Fruit fly (Drosophila melanogaster) S2 (cell line): ENCODE measurements around the gene CG32104.

Experiments
- CG8478 ChIP-seq: fragments of >200 bp; optimal IDR thresholded peaks from 2 replicates; lab custom pipeline; 2018
- CTCF ChIP-seq, 2 experiments: fragments of >200 bp; optimal IDR thresholded peaks; 2 replicates each; lab custom pipeline; 2018

Gene CG32104

DNA sequence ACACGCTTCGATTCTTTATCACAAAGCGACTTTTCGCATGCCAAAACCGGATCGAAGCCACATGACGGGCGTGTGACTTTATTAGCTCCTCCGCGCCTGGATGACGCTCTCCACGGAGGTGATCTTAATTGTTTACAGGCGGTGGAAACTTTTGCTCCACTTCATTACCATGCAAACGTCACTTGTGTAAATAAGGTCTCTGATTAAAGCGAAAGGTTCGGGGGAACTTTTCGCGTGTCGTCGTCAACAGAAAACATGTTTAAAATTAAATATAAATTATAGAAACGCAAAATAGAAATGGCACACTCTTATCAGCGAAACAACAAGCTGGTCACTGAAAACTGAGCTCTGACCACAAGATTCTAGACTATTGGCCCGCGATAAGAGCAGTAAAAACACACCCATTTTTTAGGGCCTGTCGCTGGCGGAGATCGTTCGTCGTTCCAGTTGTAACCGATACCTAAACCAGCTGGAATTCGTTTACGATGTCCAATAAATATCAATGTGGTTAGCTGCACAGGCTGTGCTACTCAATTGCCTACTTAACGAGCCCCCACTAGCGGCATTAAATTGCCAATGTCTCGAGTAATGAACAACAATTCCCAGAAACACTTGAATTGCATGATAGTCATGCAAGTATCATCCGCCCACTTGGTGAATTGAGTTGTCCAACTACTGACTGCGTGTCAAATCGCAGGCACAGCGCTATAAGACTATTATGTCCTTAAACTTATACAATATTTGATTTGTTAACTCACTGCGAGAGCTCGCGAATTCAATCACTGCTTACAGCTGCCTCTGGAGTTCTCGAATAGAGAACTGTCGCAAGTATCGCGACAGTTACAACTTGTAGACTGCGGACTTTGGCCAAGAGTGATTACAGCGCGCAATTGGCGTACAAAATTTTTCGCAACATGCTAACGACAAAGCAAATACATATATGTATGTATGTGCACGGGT, 10.5 kb upstream of the CG32104 start:
- TF ChIP-seq CTCF (optimal IDR thresholded peaks at IDR 0.05; lab: Kevin White, UChicago): no peak
- no peak for TF ChIP-seq CG8478 (lab: Kevin White, UChicago)

DNA sequence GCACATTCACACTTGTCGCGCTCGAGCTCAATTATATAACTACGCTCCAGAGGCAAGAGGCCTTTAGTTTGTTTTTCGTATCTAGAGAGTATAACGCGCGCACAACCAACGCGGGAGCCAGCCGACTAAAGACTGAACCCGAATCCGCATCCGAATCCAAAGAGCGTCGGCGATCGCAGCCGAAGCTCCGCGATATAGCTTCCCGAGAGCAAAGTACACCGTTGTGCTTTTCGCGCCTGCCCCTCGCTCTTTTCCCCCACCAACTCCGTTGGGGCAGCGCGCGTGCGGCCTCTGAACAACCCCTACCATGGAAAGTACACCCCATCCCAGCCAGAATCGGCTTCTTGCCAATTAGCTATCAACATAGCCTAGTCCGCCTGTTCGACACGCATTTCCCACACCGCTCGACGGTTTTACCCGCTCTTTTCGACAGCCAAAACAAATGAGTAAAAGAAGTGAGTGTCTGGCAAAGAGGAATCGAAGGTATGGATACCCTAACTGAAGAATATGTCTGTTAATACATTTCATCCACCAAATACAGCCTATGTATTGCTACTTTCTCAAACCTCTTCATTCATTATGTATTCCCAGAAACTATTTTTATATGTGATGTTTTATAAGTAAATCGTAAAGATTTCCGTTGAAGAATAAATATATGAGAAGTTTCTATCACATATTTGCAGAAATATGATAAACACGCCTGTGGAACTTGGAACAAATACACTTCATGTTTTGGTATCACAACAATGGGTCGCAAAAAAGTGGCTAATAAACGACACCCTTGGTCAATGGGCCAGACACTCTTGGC, 9.6 kb upstream of the CG32104 start:
- TF ChIP-seq CTCF (optimal IDR thresholded peaks at IDR 0.05; lab: Kevin White, UChicago) (no peak), CG8478 (lab: Kevin White, UChicago) (no peak)

DNA sequence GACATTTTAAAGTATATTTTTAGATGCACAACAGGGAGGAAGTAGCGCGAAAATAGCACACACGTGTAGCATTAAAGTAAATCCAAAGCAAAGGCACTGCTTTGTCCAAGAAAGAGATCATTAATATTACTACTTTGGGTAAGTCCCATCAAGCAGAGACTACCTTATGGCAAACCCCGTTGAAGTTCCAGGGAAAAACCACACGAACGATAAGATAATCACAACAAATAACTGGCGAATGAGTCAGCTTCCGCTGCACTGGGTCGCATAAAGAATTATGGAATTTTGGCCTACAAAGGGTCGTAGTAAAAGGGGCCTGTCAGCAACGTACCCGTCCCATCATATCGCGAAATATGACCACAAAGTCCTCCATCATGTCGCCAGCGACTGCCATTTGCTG, 8.7 kb upstream of the CG32104 start:
- no peak for TF ChIP-seq CTCF (optimal IDR thresholded peaks at IDR 0.05; lab: Kevin White, UChicago)
- no peak for TF ChIP-seq CG8478 (lab: Kevin White, UChicago)

DNA sequence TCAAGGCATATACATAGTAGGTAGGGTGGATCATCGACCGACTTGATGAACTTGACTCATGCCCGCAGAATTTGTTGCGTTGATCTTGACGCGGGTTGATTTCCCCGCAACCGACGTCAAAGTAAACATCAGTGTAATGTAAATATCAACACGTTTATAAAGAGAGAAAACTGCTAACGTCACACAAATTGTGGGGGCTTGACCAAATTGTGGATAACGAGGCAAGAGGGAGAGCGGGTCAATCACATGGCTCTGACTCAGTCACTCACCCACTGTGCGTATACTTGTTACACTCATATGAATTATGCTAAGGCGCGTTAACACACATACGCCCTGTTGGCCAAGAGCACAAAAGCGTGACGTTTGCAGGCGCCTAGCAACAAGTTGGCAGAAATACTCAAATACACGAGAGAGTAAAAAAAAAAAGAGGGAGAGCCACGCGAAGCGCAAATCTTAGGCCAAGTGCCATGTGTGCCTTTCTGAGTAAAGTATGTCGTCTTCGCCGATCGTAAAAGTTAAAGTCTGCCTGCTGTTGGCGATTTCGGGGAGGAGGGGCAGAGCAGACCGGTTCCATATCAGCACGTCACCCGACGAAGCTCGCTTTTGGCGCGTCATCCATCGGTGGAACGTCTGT, 8.0 kb upstream of the CG32104 start:
- TF ChIP-seq CG8478 (lab: Kevin White, UChicago): no peak
- no peak for TF ChIP-seq CTCF (optimal IDR thresholded peaks at IDR 0.05; lab: Kevin White, UChicago)

DNA sequence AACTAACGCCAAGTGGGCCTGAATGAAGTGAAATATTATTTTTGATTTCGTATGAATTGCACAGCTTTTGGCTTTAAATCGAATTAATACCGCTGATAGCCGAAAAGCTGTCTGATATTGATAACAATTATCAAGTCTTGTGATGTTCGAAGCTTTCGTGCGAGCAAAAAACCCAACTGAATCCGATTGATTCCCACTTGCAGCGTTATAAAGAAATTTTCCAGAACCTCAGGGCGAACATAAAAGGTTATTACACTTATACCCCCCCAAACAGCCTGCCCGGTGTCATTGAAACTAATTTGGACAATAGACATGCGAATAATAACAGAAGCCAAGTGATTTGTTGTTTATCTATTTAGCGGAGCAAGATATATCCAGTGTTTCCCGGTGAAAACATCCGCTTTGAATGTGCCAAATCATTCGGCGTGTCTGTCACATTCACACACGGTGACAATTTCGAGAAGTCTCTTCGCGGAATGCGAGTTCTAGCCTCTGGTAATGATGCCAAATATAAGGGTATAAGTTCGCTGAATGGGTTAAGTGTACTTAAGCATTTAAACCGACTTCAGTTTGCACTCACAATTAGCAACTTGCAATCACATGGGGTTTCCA, 6.9 kb upstream of the CG32104 start:
- TF ChIP-seq CG8478 (lab: Kevin White, UChicago) (no peak), CTCF (optimal IDR thresholded peaks at IDR 0.05; lab: Kevin White, UChicago) (no peak)

DNA sequence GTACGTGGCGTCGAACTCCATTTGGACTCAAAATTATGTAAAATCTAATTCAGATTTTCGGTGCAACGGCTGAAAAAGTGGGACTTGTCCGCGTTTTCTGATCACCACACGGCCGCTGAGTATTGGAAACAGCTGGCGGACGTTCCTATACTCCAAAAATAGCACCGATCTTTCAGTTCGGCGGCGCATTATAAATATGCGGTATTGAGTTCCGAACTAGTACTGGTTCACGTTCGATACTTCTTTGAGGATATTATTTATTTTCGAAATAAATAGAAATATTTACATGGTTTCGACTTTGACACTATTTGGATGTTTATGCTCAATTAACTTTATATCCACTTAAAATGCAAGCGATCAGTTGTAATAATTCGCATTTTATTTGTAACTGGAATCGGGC, 2.7 kb upstream of the CG32104 start, which contains the start of gene Smyd4-2:
Gene Smyd4-2 (minus strand): TSS at position 136 of the 400 bp plus-strand sequence.
- TF ChIP-seq CTCF (optimal IDR thresholded peaks at IDR 0.05; lab: Kevin White, UChicago): no peak
- no peak for TF ChIP-seq CG8478 (lab: Kevin White, UChicago)

DNA sequence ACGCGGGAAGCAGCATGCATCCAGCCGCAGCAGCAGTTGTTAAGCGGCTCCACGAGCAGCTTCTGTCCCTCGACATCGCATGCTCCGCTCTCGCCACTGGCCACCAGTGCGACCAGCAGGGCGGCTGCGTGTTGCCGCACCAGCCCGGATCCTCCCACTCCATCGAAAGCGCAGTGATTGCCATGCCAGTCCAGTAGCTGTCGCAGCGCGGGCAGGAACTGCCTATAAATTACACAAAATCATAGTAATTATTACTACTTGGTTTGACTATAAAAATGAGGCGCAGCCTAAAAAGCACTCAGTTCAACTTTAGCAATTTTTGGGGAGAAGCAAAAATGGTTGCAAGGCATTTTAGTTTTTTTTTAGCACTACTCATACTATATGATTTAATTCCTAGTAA, 3.3 kb downstream of the CG32104 start, which contains the start of gene Obp69a:
Gene Obp69a (plus strand): TSS at position 301 of the 400 bp plus-strand sequence.
- TF ChIP-seq CG8478 (lab: Kevin White, UChicago) (no peak), CTCF (optimal IDR thresholded peaks at IDR 0.05; lab: Kevin White, UChicago) (no peak)

DNA sequence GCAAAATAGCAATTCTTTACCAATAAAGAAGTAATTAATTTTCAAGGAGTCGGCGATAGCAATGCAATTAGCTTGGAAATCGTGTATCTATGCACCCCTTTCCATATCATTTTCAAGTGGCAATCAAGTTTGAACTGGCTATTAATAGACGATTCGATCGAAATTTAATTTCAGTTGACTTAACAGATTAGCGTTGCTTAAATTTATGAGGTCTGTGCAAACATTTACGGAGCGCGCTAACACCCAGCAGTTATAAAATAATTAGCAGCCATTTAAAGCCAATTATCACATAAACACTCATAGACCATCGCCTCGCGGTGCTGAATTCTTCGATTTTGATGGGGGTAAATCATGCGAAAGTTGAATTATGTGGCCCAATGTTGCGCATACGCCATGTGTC, 6.4 kb downstream of the CG32104 start:
- no peak for TF ChIP-seq CTCF (optimal IDR thresholded peaks at IDR 0.05; lab: Kevin White, UChicago)

DNA sequence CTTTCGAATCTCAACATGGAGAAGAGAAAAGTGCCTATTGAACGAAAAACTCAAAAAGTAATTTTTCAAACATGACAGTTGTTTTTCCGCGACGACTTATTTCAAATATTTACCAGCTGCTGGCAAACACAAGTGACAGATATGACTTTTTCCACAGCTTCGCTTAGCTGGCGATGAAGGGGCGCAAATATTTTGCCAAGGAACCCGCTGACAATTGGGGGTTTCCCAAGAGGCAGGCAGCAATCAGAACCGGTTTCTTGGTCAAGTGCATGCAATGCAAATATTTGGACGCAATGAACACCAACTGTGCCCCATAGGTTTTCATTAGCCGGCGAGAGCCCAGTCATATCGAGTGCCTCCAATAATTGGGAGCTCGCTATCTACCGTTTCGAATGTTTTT, 7.1 kb downstream of the CG32104 start:
- no peak for TF ChIP-seq CTCF (optimal IDR thresholded peaks at IDR 0.05; lab: Kevin White, UChicago)
- TF ChIP-seq CG8478 (lab: Kevin White, UChicago): no peak

DNA sequence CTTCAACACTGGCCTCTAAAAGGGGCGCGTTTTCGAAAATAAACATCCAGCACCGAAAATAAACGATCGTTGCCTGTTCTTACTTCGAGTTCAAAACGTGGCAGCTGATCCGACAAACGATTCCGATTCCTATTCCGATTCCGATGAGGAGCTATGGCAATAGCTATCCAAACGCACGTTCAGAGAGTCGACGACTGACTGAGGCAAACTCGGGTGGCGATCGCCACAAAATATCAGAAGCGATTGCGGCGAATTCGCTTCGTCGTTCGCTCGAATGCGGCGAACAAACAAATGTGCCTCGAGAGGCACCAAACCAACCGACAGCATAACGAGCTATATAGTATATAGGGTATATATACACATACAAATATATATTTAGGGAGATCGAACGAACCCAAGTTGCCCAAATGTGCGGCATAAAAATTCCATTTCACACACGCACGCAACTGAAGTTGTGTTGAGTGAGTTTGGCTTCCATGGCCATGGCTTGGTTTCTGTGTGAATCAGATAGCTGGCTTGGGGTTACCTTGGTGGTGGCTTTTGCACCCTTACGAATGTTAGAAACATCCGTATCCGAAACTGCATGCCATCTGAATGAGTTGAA, 7.8 kb downstream of the CG32104 start, which contains the start of gene Ncc69:
Gene Ncc69 (minus strand): TSS at position 205 of the 604 bp plus-strand sequence.
- TF ChIP-seq CG8478 (lab: Kevin White, UChicago) (no peak), CTCF (optimal IDR thresholded peaks at IDR 0.05; lab: Kevin White, UChicago) (no peak)

DNA sequence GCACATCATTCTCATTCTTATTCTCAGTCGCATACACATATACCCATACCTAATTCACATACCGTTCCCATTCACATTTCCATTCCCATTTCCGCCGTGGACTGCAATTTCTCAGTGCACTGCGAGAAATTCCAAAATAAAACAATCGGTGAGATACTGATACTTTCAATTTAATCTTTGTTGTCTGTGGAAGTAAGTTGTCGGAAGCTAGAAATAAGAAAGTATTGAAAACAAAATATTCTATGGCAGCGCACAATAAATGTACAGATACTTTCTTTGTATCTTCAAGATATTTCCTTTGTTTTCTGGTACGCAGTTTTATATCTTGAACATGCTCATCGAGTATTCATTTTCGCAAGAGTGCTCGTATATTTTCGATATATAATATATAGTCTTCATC, 11.2 kb downstream of the CG32104 start:
- no peak for TF ChIP-seq CTCF (optimal IDR thresholded peaks at IDR 0.05; lab: Kevin White, UChicago)
- TF ChIP-seq CG8478 (lab: Kevin White, UChicago): no peak

DNA sequence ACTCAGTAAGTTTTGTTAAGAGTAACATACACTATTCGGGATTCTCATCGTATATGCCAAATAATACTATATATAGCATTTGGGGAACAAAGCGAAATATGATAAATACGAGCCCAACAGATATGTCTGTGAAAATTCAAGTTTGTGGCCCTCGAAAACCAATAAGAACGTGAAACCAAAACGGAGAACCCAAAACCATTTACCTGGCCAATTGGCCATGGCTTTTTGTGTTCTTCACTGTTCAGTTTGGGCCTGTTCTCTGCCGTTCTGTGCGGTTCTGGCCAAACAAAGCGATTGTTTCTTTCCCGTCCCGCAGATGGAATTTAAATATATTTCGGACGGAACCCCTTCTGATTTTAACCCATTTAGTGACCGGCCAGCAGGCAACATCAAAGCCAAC, 12.1 kb downstream of the CG32104 start:
- TF ChIP-seq CTCF (optimal IDR thresholded peaks at IDR 0.05; lab: Kevin White, UChicago): no peak
- TF ChIP-seq CG8478 (lab: Kevin White, UChicago): no peak

DNA sequence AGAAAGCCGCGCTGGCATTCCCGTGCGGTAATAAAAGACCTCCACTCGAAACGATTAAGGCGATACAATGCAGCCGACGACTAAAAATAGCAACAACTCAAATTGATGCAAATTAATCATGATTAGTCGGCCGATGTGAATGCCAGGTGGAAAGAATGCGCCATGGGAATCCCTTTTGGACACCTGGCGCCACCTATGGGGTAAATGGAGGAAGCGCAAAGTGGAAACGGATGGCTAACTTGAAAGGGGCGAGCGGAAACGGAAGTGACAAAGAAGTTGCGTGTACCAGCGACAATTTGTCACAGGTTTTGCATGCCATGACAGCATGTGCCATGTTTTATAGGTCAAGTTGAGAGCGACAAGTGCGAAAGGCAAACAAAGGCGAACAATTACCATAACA, 18.5 kb downstream of the CG32104 start:
- TF ChIP-seq CG8478 (lab: Kevin White, UChicago) (no peak), CTCF (optimal IDR thresholded peaks at IDR 0.05; lab: Kevin White, UChicago) (peak; percentile 80 to 85)

DNA sequence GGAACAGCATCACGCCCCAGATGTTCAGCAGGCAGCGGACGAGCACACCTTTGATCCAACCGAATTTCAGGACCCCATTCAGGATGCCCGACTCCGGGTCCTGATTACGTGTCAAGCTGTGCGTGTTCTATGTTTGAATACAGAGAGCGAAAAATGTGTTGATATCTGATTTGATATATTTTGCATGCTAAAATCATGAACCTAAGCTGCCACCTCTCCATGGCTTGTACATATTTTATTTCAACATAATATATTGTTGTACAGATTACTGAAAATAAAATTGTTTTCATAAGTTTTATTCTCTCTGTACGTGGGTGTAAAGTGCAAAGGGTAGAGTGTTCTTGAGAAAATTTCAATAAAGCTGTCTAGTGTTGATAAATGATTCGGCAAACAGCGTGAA, 24.7 kb downstream of the CG32104 start:
- TF ChIP-seq CTCF (optimal IDR thresholded peaks at IDR 0.05; lab: Kevin White, UChicago) (no peak), CG8478 (lab: Kevin White, UChicago) (no peak)
